Fruit fly (Drosophila melanogaster) S2 (cell line): ENCODE results near the gene Cyp304a1.

ENCODE experiments used
- CG8478 ChIP-seq: fragments of >200 bp; optimal IDR thresholded peaks from 2 replicates; lab custom pipeline; 2018
- CTCF ChIP-seq, 2 experiments: fragments of >200 bp; optimal IDR thresholded peaks; 2 replicates each; lab custom pipeline; 2018

The Cyp304a1 gene

dm6 chr3R:13011621-13011963, 48.0 kb downstream of the Cyp304a1 start, which contains the start of gene CtBP:
Gene CtBP (plus strand): TSS chr3R:13011649.
- TF ChIP-seq CTCF (optimal IDR thresholded peaks at IDR 0.05; lab: Kevin White, UChicago): no peak

- TF ChIP-seq CTCF (optimal IDR thresholded peaks at IDR 0.05; lab: Kevin White, UChicago) (no peak), CG8478 (lab: Kevin White, UChicago) (no peak)
Observed at dm6 chr3R:13012351-13012750, 48.8 kb downstream of the Cyp304a1 start.

dm6 chr3R:13012990-13013389, 49.4 kb downstream of the Cyp304a1 start:
- TF ChIP-seq CTCF (optimal IDR thresholded peaks at IDR 0.05; lab: Kevin White, UChicago) (no peak), CG8478 (lab: Kevin White, UChicago) (no peak)

- TF ChIP-seq CTCF (optimal IDR thresholded peaks at IDR 0.05; lab: Kevin White, UChicago): no peak
- no peak for TF ChIP-seq CG8478 (lab: Kevin White, UChicago)
Observed at dm6 chr3R:13014168-13014881, 50.7 kb downstream of the Cyp304a1 start.

dm6 chr3R:13015402-13015801, 51.8 kb downstream of the Cyp304a1 start:
- TF ChIP-seq CG8478 (lab: Kevin White, UChicago): no peak
- TF ChIP-seq CTCF (optimal IDR thresholded peaks at IDR 0.05; lab: Kevin White, UChicago): no peak
